Fruit fly (Drosophila melanogaster) whole organism, prepupa: Measurements from ENCODE around the gene CG43759.

Source experiments
- CG11294 ChIP-seq: fragments of 200-800 bp; sonication (Bioruptor generic); IDR thresholded peaks from 2 replicates; pipeline ENCODE4 v1.3.6; 2022; ENCODE audit warnings: missing biosample characterization, missing genetic modification characterization
- CG11902 ChIP-seq: fragments of 200-800 bp; sonication (Bioruptor generic); optimal IDR thresholded peaks from 3 replicates; lab custom pipeline; 2016; ENCODE audit warnings: missing biosample characterization, missing genetic modification characterization
- Eip93F ChIP-seq: fragments of 200-800 bp; sonication (Bioruptor generic); optimal IDR thresholded peaks from 2 replicates; lab custom pipeline; 2016; ENCODE audit warnings: missing biosample characterization, mild to moderate bottlenecking, missing genetic modification characterization
- Hr39 ChIP-seq: fragments of 200-800 bp; sonication (Bioruptor generic); optimal IDR thresholded peaks from 2 replicates; lab custom pipeline; 2016; ENCODE audit warnings: missing biosample characterization, missing genetic modification characterization
- Hr4 ChIP-seq: fragments of 200-800 bp; sonication (Bioruptor generic); optimal IDR thresholded peaks from 3 replicates; lab custom pipeline; 2016; ENCODE audit warnings: missing biosample characterization, missing genetic modification characterization
- Sox102F ChIP-seq: fragments of 200-800 bp; sonication (Bioruptor generic); optimal IDR thresholded peaks from 2 replicates; lab custom pipeline; 2016; ENCODE audit warnings: missing biosample characterization, mild to moderate bottlenecking, missing genetic modification characterization
- Sox15 ChIP-seq: fragments of 200-800 bp; sonication (Bioruptor generic); optimal IDR thresholded peaks from 3 replicates; lab custom pipeline; 2016; ENCODE audit warnings: missing biosample characterization, missing genetic modification characterization
- achi ChIP-seq: fragments of 200-800 bp; sonication (Bioruptor generic); optimal IDR thresholded peaks from 3 replicates; lab custom pipeline; 2016; ENCODE audit warnings: missing biosample characterization, missing genetic modification characterization
- eg ChIP-seq: fragments of 200-800 bp; sonication (Bioruptor generic); IDR thresholded peaks from 3 replicates; pipeline ENCODE4 v1.3.6; 2022; ENCODE audit warnings: missing biosample characterization, missing genetic modification characterization
- esn ChIP-seq: fragments of 200-800 bp; sonication (Bioruptor generic); optimal IDR thresholded peaks from 2 replicates; lab custom pipeline; 2016; ENCODE audit warnings: missing biosample characterization, mild to moderate bottlenecking, missing genetic modification characterization, moderate library complexity
- fkh ChIP-seq: fragments of 200-800 bp; sonication (Bioruptor generic); optimal IDR thresholded peaks from 3 replicates; lab custom pipeline; 2017; ENCODE audit warnings: missing biosample characterization, mild to moderate bottlenecking, missing genetic modification characterization, moderate library complexity
- ss ChIP-seq, 2 experiments: fragments of 200-800 bp; sonication (Bioruptor generic); optimal IDR thresholded peaks; 2 replicates in 1 of 2; 3 replicates in 1 of 2; lab custom pipeline; 2017 to 2018; ENCODE audit warnings: mild to moderate bottlenecking in 2 of 2, missing biosample characterization in 2 of 2, missing genetic modification characterization in 2 of 2, moderate library complexity in 1 of 2
- vri ChIP-seq: fragments of 200-800 bp; sonication (Bioruptor generic); optimal IDR thresholded peaks from 3 replicates; lab custom pipeline; 2016; ENCODE audit warnings: missing biosample characterization, mild to moderate bottlenecking, missing genetic modification characterization

dm6 chrX:18941980-18942379, 11.8 kb downstream of the CG43759 start:
- TF ChIP-seq eg (GFP tag; lab: Robert Waterston, UW): no peak
- TF ChIP-seq Sox15: no peak
- TF ChIP-seq fkh (GFP tag; lab: Kevin White, UChicago): no peak
- no peak for TF ChIP-seq vri (GFP tag; lab: Kevin White, UChicago)
- no peak for TF ChIP-seq ss (GFP tag; optimal IDR thresholded peaks at IDR 0.05; lab: Kevin White, UChicago)
- TF ChIP-seq Hr39: no peak
- TF ChIP-seq achi (GFP tag; lab: Kevin White, UChicago): no peak
- no peak for TF ChIP-seq Sox102F (GFP tag; lab: Kevin White, UChicago)
- no peak for TF ChIP-seq Hr4
- TF ChIP-seq CG11294 (GFP tag; lab: Robert Waterston, UW): no peak
- TF ChIP-seq Eip93F (GFP tag; lab: Kevin White, UChicago): no peak
- no peak for TF ChIP-seq CG11902 (GFP tag; lab: Kevin White, UChicago)
- no peak for TF ChIP-seq esn (GFP tag; lab: Kevin White, UChicago)
